Fruit fly (Drosophila melanogaster) whole organism, prepupa: ENCODE results near the gene cold.

Source experiments
- Blimp-1 ChIP-seq: fragments of 200-800 bp; sonication (Bioruptor generic); optimal IDR thresholded peaks from 3 replicates; lab custom pipeline; 2017; ENCODE audit warnings: missing biosample characterization, missing genetic modification characterization, mild to moderate bottlenecking, moderate library complexity, missing genetic modification reagents
- CG11902 ChIP-seq: fragments of 200-800 bp; sonication (Bioruptor generic); optimal IDR thresholded peaks from 3 replicates; lab custom pipeline; 2016; ENCODE audit warnings: missing biosample characterization, missing genetic modification characterization
- CG4318 ChIP-seq: fragments of 200-800 bp; sonication (Bioruptor generic); optimal IDR thresholded peaks from 3 replicates; lab custom pipeline; 2017; ENCODE audit warnings: missing biosample characterization, mild to moderate bottlenecking, missing genetic modification characterization
- CG8319 ChIP-seq: fragments of 200-800 bp; sonication (Bioruptor generic); optimal IDR thresholded peaks from 3 replicates; lab custom pipeline; 2016; ENCODE audit warnings: missing biosample characterization, missing genetic modification characterization
- CG9139 ChIP-seq: fragments of 200-800 bp; sonication (Bioruptor generic); optimal IDR thresholded peaks from 3 replicates; lab custom pipeline; 2017; ENCODE audit warnings: missing biosample characterization, mild to moderate bottlenecking, missing genetic modification characterization
- Lpt ChIP-seq: fragments of 200-800 bp; sonication (Bioruptor generic); optimal IDR thresholded peaks from 3 replicates; lab custom pipeline; 2016; ENCODE audit warnings: missing biosample characterization, missing genetic modification characterization
- dac ChIP-seq: fragments of 200-800 bp; sonication (Bioruptor generic); optimal IDR thresholded peaks from 2 replicates; lab custom pipeline; 2017; ENCODE audit warnings: missing biosample characterization, mild to moderate bottlenecking, missing genetic modification characterization
- eg ChIP-seq: fragments of 200-800 bp; sonication (Bioruptor generic); IDR thresholded peaks from 3 replicates; pipeline ENCODE4 v1.3.6; 2022; ENCODE audit warnings: missing biosample characterization, missing genetic modification characterization
- fd85E ChIP-seq: fragments of 200-800 bp; sonication (Bioruptor generic); optimal IDR thresholded peaks from 3 replicates; lab custom pipeline; 2016; ENCODE audit warnings: missing biosample characterization, missing genetic modification characterization
- ss ChIP-seq, 2 experiments: fragments of 200-800 bp; sonication (Bioruptor generic); optimal IDR thresholded peaks; 2 replicates in 1 of 2; 3 replicates in 1 of 2; lab custom pipeline; 2017 to 2018; ENCODE audit warnings: mild to moderate bottlenecking in 2 of 2, missing biosample characterization in 2 of 2, missing genetic modification characterization in 2 of 2, moderate library complexity in 1 of 2

- TF ChIP-seq eg (GFP tag; lab: Robert Waterston, UW) (no peak), CG11902 (GFP tag; lab: Kevin White, UChicago) (peak; percentile 37), Lpt (GFP tag; lab: Kevin White, UChicago) (no peak), fd85E (GFP tag; lab: Kevin White, UChicago) (no peak), ss (GFP tag; optimal IDR thresholded peaks at IDR 0.05; lab: Kevin White, UChicago) (peak in 1 of 2 experiments; percentile 27), CG8319 (GFP tag; lab: Kevin White, UChicago) (no peak), dac (GFP tag; lab: Kevin White, UChicago) (no peak), Blimp-1 (GFP tag; lab: Kevin White, UChicago) (no peak), CG4318 (GFP tag; lab: Kevin White, UChicago) (no peak), CG9139 (GFP tag; lab: Kevin White, UChicago) (no peak)
Measured at dm6 chr2L:526192-526923, 47.7 kb upstream of the cold start.
